Fruit fly (Drosophila melanogaster) whole organism, larva: ENCODE data around the gene Rala.

Experiments used
- noc ChIP-seq: fragments of 200-800 bp; sonication (Bioruptor generic); optimal IDR thresholded peaks from 3 replicates; lab custom pipeline; 2019; ENCODE audit warnings: missing biosample characterization, mild to moderate bottlenecking, missing genetic modification characterization, moderate library complexity

Gene Rala

DNA sequence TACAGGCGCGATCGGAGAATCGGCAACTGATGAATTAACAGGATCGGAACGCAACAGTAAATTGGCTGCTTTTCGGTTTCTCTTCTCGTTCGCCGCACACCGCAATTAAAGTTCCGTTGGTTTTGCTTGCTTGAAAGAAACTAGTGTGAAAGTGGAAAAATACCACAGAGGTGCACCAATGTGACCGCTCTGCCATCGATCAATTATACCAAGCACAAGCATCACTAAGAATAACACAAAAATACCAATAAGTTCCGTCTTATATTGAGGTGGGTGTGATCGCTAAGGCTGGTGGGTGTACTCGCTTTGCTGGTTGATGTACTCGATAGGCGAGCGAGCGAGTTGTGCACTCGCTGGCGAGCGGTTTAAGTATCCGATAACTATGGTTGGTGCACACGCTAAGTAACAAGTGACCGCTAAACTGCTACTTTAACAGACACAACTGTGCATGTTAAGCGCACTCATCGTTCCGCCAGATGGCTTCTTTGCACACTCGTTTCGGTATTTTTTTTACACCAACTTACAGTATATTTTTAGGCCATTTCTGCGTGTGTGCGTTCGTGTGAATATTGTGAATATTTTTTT is at the start of gene Rala, which contains the start of gene Tlk:
Gene Rala (minus strand): TSS at position 156 of the 585 bp plus-strand sequence.
Gene Tlk (plus strand): TSS at position 528 of the 585 bp plus-strand sequence.
- no peak for TF ChIP-seq noc (tag; lab: Kevin White, UChicago)

DNA sequence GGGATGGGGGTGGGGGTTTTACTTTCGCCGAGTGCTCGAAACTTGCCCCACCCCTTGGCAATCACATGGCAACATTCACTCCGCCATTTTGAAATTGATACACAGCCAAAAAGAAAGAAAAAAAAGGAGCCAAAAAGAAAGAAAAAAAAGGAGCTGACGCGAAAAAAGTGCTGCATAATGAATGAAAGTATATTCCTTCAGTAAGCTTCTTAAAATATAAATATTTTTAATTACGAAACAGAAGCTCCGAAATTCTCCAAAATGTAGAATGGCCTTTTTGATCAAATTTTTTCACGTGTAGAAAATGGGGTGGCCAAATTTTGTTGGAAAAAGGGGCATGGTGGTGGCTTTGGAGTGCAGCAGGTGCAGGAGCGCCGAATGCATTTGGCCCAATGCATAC is 48.8 kb upstream of the Rala start:
- no peak for TF ChIP-seq noc (tag; lab: Kevin White, UChicago)

- TF ChIP-seq noc (tag; lab: Kevin White, UChicago): no peak
These were observed 47.6 kb upstream of the Rala start for dm6 chrX:3767085-3767484.

DNA sequence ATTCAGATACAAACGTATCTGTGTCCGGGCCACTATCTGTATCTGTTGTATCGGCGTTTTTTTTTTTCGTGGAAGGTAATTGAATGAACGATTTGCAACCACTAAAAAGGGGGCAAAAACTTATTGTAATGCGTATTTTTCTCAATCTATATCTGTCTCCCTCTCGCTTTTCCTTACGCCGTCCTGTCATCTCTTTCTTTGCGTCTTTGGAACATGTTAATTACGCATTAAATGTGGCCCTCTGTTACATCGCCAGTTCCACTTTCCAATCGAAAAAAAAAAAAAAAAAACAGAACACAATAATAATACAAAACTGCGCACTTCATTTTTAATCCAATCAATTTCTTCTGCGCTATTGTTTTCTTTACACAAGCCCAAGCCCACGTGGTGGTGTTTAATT is 44.8 kb upstream of the Rala start:
- TF ChIP-seq noc (tag; lab: Kevin White, UChicago): no peak

- no peak for TF ChIP-seq noc (tag; lab: Kevin White, UChicago)
These were observed 43.6 kb upstream of the Rala start for dm6 chrX:3762914-3763489.

DNA sequence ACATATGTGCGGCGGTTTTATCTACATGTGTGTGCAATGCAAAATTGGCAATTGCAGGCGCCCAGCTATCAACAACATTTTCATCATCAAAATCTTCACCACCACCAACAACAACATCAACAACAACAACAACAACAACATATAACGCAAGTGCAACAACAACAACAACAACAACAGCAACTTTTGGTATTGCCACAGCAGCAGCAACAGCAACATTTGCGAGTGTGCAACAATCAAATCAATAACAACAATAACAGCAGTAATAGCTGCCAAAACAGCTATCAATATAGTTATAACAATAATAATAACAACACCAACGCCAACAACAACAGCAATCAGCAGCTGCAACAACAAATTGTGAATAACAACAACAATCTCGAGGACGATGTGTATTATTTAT is 43.0 kb upstream of the Rala start:
- TF ChIP-seq noc (tag; lab: Kevin White, UChicago): no peak

- peak; percentile 44 for TF ChIP-seq noc (tag; lab: Kevin White, UChicago)
These were observed 42.1 kb upstream of the Rala start for dm6 chrX:3761318-3762081.

- TF ChIP-seq noc (tag; lab: Kevin White, UChicago): peak; percentile 84
These were observed 31.0 kb upstream of the Rala start for dm6 chrX:3750232-3751075.

- TF ChIP-seq noc (tag; lab: Kevin White, UChicago): no peak
These were observed 29.5 kb upstream of the Rala start for dm6 chrX:3748741-3749484.

DNA sequence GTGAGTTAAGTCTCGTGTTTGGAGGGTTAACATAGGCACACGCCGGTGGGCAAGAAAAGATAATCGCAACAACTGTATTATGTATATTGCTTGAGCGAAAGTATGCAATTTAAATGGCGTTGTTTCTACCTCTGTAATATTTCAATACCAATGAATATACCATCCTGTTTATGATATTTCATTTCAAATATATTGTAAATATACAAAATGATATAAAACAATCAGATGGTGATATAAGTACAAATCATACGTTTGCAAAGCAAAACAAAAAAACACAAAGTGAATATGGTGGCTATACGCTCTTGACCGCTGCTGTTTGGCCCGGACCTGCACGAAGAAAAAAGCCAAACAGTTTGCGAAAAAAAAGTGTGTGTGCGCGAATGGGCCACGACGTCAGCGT is 28.8 kb upstream of the Rala start:
- TF ChIP-seq noc (tag; lab: Kevin White, UChicago): peak; percentile 79

- TF ChIP-seq noc (tag; lab: Kevin White, UChicago): no peak
These were observed 28.1 kb upstream of the Rala start for dm6 chrX:3747566-3747965.

DNA sequence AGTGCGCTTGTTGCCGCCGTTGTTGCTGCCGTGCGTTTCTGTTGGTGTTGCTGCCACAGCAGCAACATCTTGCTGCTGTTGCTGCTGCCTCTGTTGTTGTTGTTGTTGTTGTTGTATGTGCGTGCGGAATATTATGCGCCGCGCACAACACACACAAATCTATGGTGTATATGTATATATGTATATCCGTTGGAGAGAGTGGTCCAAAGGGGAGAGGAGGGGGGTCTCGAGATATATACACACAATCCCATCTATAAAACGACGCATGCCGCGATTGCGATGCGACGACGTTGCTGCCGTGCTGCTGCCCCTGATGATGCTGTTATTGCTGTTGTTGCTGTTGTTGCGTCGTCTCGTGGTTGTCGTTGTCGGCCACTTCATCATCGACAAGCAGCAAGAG is 27.5 kb upstream of the Rala start:
- no peak for TF ChIP-seq noc (tag; lab: Kevin White, UChicago)

dm6 chrX:3745264-3745564 is 25.8 kb upstream of the Rala start:
- peak; percentile 42 for TF ChIP-seq noc (tag; lab: Kevin White, UChicago)

DNA sequence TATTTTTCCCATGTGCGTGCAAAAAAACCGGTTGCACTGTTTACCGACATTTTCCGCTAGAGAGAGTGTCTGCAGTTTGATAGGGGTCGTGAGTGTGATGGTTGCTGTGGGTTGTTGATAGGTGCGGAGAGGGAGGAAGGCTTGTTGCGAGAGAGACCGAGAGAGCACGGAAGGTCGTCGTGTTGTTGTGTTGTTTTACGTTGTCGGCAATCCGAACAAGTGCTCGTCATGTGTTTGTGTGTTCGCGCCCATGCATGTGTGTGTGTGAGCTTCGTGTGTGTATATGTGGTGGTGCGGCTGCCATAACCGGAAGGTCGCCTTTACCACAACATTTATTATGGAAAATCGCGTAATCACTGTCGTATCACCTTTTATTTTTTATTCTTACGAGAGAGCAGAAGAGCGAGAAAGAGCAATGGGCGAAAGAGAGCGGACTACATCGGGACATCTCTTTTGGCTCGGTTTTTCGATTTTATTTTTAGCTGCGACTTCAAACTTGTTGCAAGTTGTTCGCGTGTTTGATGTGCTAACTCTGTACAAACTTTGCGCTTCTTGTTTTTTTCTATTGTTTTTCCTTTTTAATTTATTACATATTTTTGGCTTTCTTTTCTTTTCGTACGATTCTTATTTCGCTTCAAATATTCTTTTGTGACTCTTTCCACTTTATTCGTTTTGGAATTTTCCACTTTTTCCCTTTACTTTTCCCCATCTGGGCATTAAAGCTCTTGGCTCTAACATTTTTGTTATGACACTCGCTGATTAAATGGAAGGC is 25.2 kb upstream of the Rala start:
- no peak for TF ChIP-seq noc (tag; lab: Kevin White, UChicago)
